Fruit fly (Drosophila melanogaster) whole organism, embryonic: ENCODE results near the gene CG10348.

Experiments used
- Aef1 ChIP-seq: fragments of 200-800 bp; sonication (Bioruptor generic); IDR thresholded peaks from 3 replicates; pipeline ENCODE4 v1.3.6; 2022; ENCODE audit warnings: missing biosample characterization, missing genetic modification characterization
- Atf6 ChIP-seq: fragments of 200-800 bp; sonication (Bioruptor generic); IDR thresholded peaks from 2 replicates; pipeline ENCODE4 v1.3.6; 2022; ENCODE audit warnings: missing biosample characterization, missing genetic modification characterization
- BEAF-32 ChIP-seq: fragments of 200-800 bp; sonication (Bioruptor generic); optimal IDR thresholded peaks from 3 replicates; lab custom pipeline; 2017; ENCODE audit warnings: missing biosample characterization, missing genetic modification characterization, mild to moderate bottlenecking, moderate library complexity, missing genetic modification reagents
- BtbVII ChIP-seq: fragments of 200-800 bp; sonication (Bioruptor generic); optimal IDR thresholded peaks from 3 replicates; lab custom pipeline; 2017; ENCODE audit warnings: missing biosample characterization, mild to moderate bottlenecking, missing genetic modification characterization
- CG10565 ChIP-seq: fragments of 200-800 bp; sonication (Bioruptor generic); optimal IDR thresholded peaks from 3 replicates; lab custom pipeline; 2016; ENCODE audit warnings: missing biosample characterization, mild to moderate bottlenecking, missing genetic modification characterization
- CG11456 ChIP-seq: fragments of 200-800 bp; sonication (Bioruptor generic); IDR thresholded peaks from 3 replicates; pipeline ENCODE4 v1.3.6; 2022; ENCODE audit warnings: missing biosample characterization, missing genetic modification characterization
- CG11504 ChIP-seq: fragments of 200-800 bp; sonication (Bioruptor generic); optimal IDR thresholded peaks from 3 replicates; lab custom pipeline; 2019; ENCODE audit warnings: missing biosample characterization, mild to moderate bottlenecking, missing genetic modification characterization, moderate library complexity
- CG13287 ChIP-seq: fragments of 200-800 bp; sonication (Bioruptor generic); IDR thresholded peaks from 2 replicates; pipeline ENCODE4 v1.3.6; 2022; ENCODE audit warnings: missing biosample characterization, missing genetic modification characterization; ENCODE audit not compliant: partially characterized antibody
- CG14050 ChIP-seq: fragments of 200-800 bp; sonication (Bioruptor generic); IDR thresholded peaks from 3 replicates; pipeline ENCODE4 v1.3.6; 2022; ENCODE audit warnings: missing biosample characterization, missing genetic modification characterization
- CG14710 ChIP-seq: fragments of 200-800 bp; sonication (Bioruptor generic); optimal IDR thresholded peaks from 3 replicates; lab custom pipeline; 2019; ENCODE audit warnings: missing biosample characterization, mild to moderate bottlenecking, missing genetic modification characterization, moderate library complexity
- CG15269 ChIP-seq: fragments of 200-800 bp; sonication (Bioruptor generic); optimal IDR thresholded peaks from 2 replicates; lab custom pipeline; 2018; ENCODE audit warnings: missing biosample characterization, mild to moderate bottlenecking, missing genetic modification characterization, moderate library complexity
- CG16863 ChIP-seq: fragments of 200-800 bp; sonication (Bioruptor generic); optimal IDR thresholded peaks from 3 replicates; lab custom pipeline; 2016; ENCODE audit warnings: missing biosample characterization, missing genetic modification characterization
- CG18764 ChIP-seq: fragments of 200-800 bp; sonication (Bioruptor generic); optimal IDR thresholded peaks from 3 replicates; lab custom pipeline; 2016; ENCODE audit warnings: missing biosample characterization, missing genetic modification characterization
- CG4282 ChIP-seq: fragments of 200-800 bp; sonication (Bioruptor generic); optimal IDR thresholded peaks from 2 replicates; lab custom pipeline; 2016; ENCODE audit warnings: missing biosample characterization, missing genetic modification characterization
- CG43689 ChIP-seq: fragments of 200-800 bp; sonication (Bioruptor generic); IDR thresholded peaks from 2 replicates; pipeline ENCODE4 v1.3.6; 2022; ENCODE audit warnings: missing biosample characterization, missing genetic modification characterization
- CG5953 ChIP-seq: fragments of 200-800 bp; sonication (Bioruptor generic); IDR thresholded peaks from 2 replicates; pipeline ENCODE4 v1.3.6; 2022; ENCODE audit warnings: missing biosample characterization, missing genetic modification characterization
- CG6654 ChIP-seq: fragments of 200-800 bp; sonication (Bioruptor generic); optimal IDR thresholded peaks from 2 replicates; lab custom pipeline; 2017; ENCODE audit warnings: missing biosample characterization, mild to moderate bottlenecking, missing genetic modification characterization
- CG6689 ChIP-seq: fragments of 200-800 bp; sonication (Bioruptor generic); IDR thresholded peaks from 2 replicates; pipeline ENCODE4 v1.3.6; 2022; ENCODE audit warnings: missing biosample characterization, missing genetic modification characterization
- CG6854 ChIP-seq: fragments of 200-800 bp; sonication (Bioruptor generic); optimal IDR thresholded peaks from 3 replicates; lab custom pipeline; 2017; ENCODE audit warnings: missing biosample characterization, mild to moderate bottlenecking, missing genetic modification characterization
- CG8089 ChIP-seq: fragments of 200-800 bp; sonication (Bioruptor generic); optimal IDR thresholded peaks from 3 replicates; lab custom pipeline; 2016; ENCODE audit warnings: missing biosample characterization, missing genetic modification characterization
- CG8944 ChIP-seq: fragments of 200-800 bp; sonication (Bioruptor generic); optimal IDR thresholded peaks from 3 replicates; lab custom pipeline; 2016; ENCODE audit warnings: missing biosample characterization, missing genetic modification characterization
- CG9215 ChIP-seq: fragments of 200-800 bp; sonication (Bioruptor generic); IDR thresholded peaks from 2 replicates; pipeline ENCODE4 v1.3.6; 2022; ENCODE audit warnings: missing biosample characterization, missing genetic modification characterization
- CG9609 ChIP-seq: fragments of 200-800 bp; sonication (Bioruptor generic); optimal IDR thresholded peaks from 3 replicates; lab custom pipeline; 2016; ENCODE audit warnings: missing biosample characterization, missing genetic modification characterization
- CkIIα-i1 ChIP-seq: fragments of 200-800 bp; sonication (Bioruptor generic); IDR thresholded peaks from 2 replicates; pipeline ENCODE4 v1.3.6; 2022; ENCODE audit warnings: missing biosample characterization, missing genetic modification characterization
- E2f1 ChIP-seq: fragments of 200-800 bp; sonication (Bioruptor generic); IDR thresholded peaks from 2 replicates; pipeline ENCODE4 v1.3.6; 2022; ENCODE audit warnings: missing biosample characterization, missing genetic modification characterization
- Elba2 ChIP-seq: fragments of 200-800 bp; sonication (Bioruptor generic); optimal IDR thresholded peaks from 3 replicates; lab custom pipeline; 2016; ENCODE audit warnings: missing biosample characterization, missing genetic modification characterization
- Ets65A ChIP-seq: fragments of 200-800 bp; sonication (Bioruptor generic); peaks from one replicate; lab custom pipeline; 2016; ENCODE audit warnings: missing biosample characterization, missing genetic modification characterization
- Fer3 ChIP-seq: fragments of 200-800 bp; sonication (Bioruptor generic); optimal IDR thresholded peaks from 2 replicates; lab custom pipeline; 2018; ENCODE audit warnings: missing biosample characterization, mild to moderate bottlenecking, missing genetic modification characterization, moderate library complexity
- Hey ChIP-seq: fragments of 200-800 bp; sonication (Bioruptor generic); optimal IDR thresholded peaks from 3 replicates; lab custom pipeline; 2018; ENCODE audit warnings: missing biosample characterization, mild to moderate bottlenecking, missing genetic modification characterization
- HmgZ ChIP-seq: fragments of 200-800 bp; sonication (Bioruptor generic); optimal IDR thresholded peaks from 2 replicates; lab custom pipeline; 2018; ENCODE audit warnings: missing biosample characterization, mild to moderate bottlenecking, missing genetic modification characterization
- MTF-1 ChIP-seq: fragments of 200-800 bp; sonication (Bioruptor generic); optimal IDR thresholded peaks from 2 replicates; lab custom pipeline; 2018; ENCODE audit warnings: missing biosample characterization, mild to moderate bottlenecking, missing genetic modification characterization, borderline replicate concordance
- Nf-YB ChIP-seq: fragments of 200-800 bp; sonication (Bioruptor generic); optimal IDR thresholded peaks from 3 replicates; lab custom pipeline; 2019; ENCODE audit warnings: missing biosample characterization, mild to moderate bottlenecking, missing genetic modification characterization, moderate library complexity
- Oaz ChIP-seq: fragments of 200-800 bp; sonication (Bioruptor generic); IDR thresholded peaks from 2 replicates; pipeline ENCODE4 v1.3.6; 2022; ENCODE audit warnings: missing biosample characterization, missing genetic modification characterization
- bowl ChIP-seq: fragments of 200-800 bp; sonication (Bioruptor generic); IDR thresholded peaks from 2 replicates; pipeline ENCODE4 v1.3.6; 2022; ENCODE audit warnings: missing biosample characterization, missing genetic modification characterization
- crp ChIP-seq, 2 experiments: fragments of 200-800 bp; sonication (Bioruptor generic); optimal IDR thresholded peaks; 2 replicates in 1 of 2; 3 replicates in 1 of 2; lab custom pipeline; 2017; ENCODE audit warnings: missing biosample characterization in 2 of 2, missing genetic modification characterization in 2 of 2, mild to moderate bottlenecking in 1 of 2, moderate library complexity in 1 of 2
- danr ChIP-seq: fragments of 200-800 bp; sonication (Bioruptor generic); IDR thresholded peaks from 2 replicates; pipeline ENCODE4 v1.3.6; 2022; ENCODE audit warnings: missing biosample characterization, missing genetic modification characterization
- disco-r ChIP-seq: fragments of 200-800 bp; sonication (Bioruptor generic); optimal IDR thresholded peaks from 2 replicates; lab custom pipeline; 2016; ENCODE audit warnings: missing biosample characterization, missing genetic modification characterization
- dmrt11E ChIP-seq: fragments of 200-800 bp; sonication (Bioruptor generic); optimal IDR thresholded peaks from 3 replicates; lab custom pipeline; 2018; ENCODE audit warnings: missing biosample characterization, mild to moderate bottlenecking, missing genetic modification characterization, moderate library complexity
- gro ChIP-seq: fragments of 200-800 bp; sonication (Bioruptor generic); optimal IDR thresholded peaks from 2 replicates; lab custom pipeline; 2016; ENCODE audit warnings: missing biosample characterization, missing genetic modification characterization
- lbe ChIP-seq: fragments of 200-800 bp; sonication (Bioruptor generic); optimal IDR thresholded peaks from 2 replicates; lab custom pipeline; 2016; ENCODE audit warnings: missing biosample characterization, mild to moderate bottlenecking, missing genetic modification characterization
- luna ChIP-seq: fragments of 200-800 bp; sonication (Bioruptor generic); optimal IDR thresholded peaks from 2 replicates; lab custom pipeline; 2016; ENCODE audit warnings: missing biosample characterization, missing genetic modification characterization
- nmo ChIP-seq: fragments of 200-800 bp; sonication (Bioruptor generic); optimal IDR thresholded peaks from 2 replicates; lab custom pipeline; 2018; ENCODE audit warnings: missing biosample characterization, mild to moderate bottlenecking, missing genetic modification characterization, moderate library complexity
- pnt ChIP-seq: fragments of 200-800 bp; sonication (Bioruptor generic); optimal IDR thresholded peaks from 3 replicates; lab custom pipeline; 2016; ENCODE audit warnings: missing biosample characterization, missing genetic modification characterization
- rib ChIP-seq: fragments of 200-800 bp; sonication (Bioruptor generic); IDR thresholded peaks from 2 replicates; pipeline ENCODE4 v1.3.6; 2022; ENCODE audit warnings: missing biosample characterization, missing genetic modification characterization
- row ChIP-seq: fragments of 200-800 bp; sonication (Bioruptor generic); IDR thresholded peaks from 3 replicates; pipeline ENCODE4 v1.3.6; 2022; ENCODE audit warnings: missing biosample characterization, missing genetic modification characterization
- sim ChIP-seq: fragments of 200-800 bp; sonication (Bioruptor generic); IDR thresholded peaks from 2 replicates; pipeline ENCODE4 v1.3.6; 2022; ENCODE audit warnings: missing biosample characterization, missing genetic modification characterization
- ssp ChIP-seq: fragments of 200-800 bp; sonication (Bioruptor generic); IDR thresholded peaks from 2 replicates; pipeline ENCODE4 v1.3.6; 2022; ENCODE audit warnings: missing biosample characterization, missing genetic modification characterization
- tx ChIP-seq: fragments of 200-800 bp; sonication (Bioruptor generic); optimal IDR thresholded peaks from 2 replicates; lab custom pipeline; 2016; ENCODE audit warnings: missing biosample characterization, missing genetic modification characterization
- vfl ChIP-seq: fragments of 200-800 bp; sonication (Bioruptor generic); optimal IDR thresholded peaks from 2 replicates; lab custom pipeline; 2016; ENCODE audit warnings: missing biosample characterization, missing genetic modification characterization

Gene CG10348

dm6 chr2L:18702721-18703488 is 29.4 kb downstream of the CG10348 start, which contains the start of the genes CG10376 and CG10343 (continued):
- peak; percentile 98 for TF ChIP-seq nmo (GFP tag; lab: Kevin White, UChicago)
- peak; percentile 76 for TF ChIP-seq E2f1 (GFP tag; lab: Robert Waterston, UW)
- peak; percentile 16 for TF ChIP-seq lbe (GFP tag; lab: Kevin White, UChicago)
- TF ChIP-seq HmgZ (tag; lab: Kevin White, UChicago): peak; percentile 81
- TF ChIP-seq CG11456 (GFP tag; lab: Robert Waterston, UW): peak; percentile 76; the same call in 2 of the 3 replicates
- no peak for TF ChIP-seq CG4282 (GFP tag; lab: Kevin White, UChicago)
- TF ChIP-seq MTF-1 (GFP tag; lab: Kevin White, UChicago): no peak
- TF ChIP-seq vfl: peak; percentile 70
- peak; percentile 76 for TF ChIP-seq Oaz
- TF ChIP-seq CG14050 (GFP tag; lab: Robert Waterston, UW): peak; percentile 66
- TF ChIP-seq sim (GFP tag; lab: Robert Waterston, UW): 0 out of 2 replicates have a peak, but pooled peaks have one; percentile 41
- TF ChIP-seq ssp (GFP tag; lab: Robert Waterston, UW): peak; percentile 99
- TF ChIP-seq CG8089: no peak
- TF ChIP-seq CG43689 (GFP tag; lab: Robert Waterston, UW): peak; percentile 54; the same call in 1 of the 2 replicates
- TF ChIP-seq CG6689 (GFP tag; lab: Robert Waterston, UW): peak; percentile 89
- TF ChIP-seq BtbVII (GFP tag; lab: Kevin White, UChicago): peak; percentile 68
- no peak for TF ChIP-seq disco-r (GFP tag; lab: Kevin White, UChicago)
- TF ChIP-seq Aef1: peak; percentile 78
- no peak for TF ChIP-seq CG10565 (GFP tag; lab: Kevin White, UChicago)
- TF ChIP-seq CG14710 (tag; lab: Kevin White, UChicago): peak; percentile 96
- TF ChIP-seq danr: peak; percentile 26; the same call in 1 of the 2 replicates
- peak; percentile 30 for TF ChIP-seq CG16863 (GFP tag; lab: Kevin White, UChicago)
- TF ChIP-seq Atf6 (GFP tag; lab: Robert Waterston, UW): peak; percentile 80
- TF ChIP-seq crp (GFP tag; optimal IDR thresholded peaks at IDR 0.05; lab: Kevin White, UChicago): peak; percentile 83 to 96
- peak; percentile 18 for TF ChIP-seq Hey
- peak; percentile 87 for TF ChIP-seq Fer3 (tag; lab: Kevin White, UChicago)
- peak; percentile 51 for TF ChIP-seq CG6654 (GFP tag; lab: Kevin White, UChicago)
- TF ChIP-seq luna: no peak
- peak; percentile 97 for TF ChIP-seq row (GFP tag; lab: Robert Waterston, UW)
- TF ChIP-seq gro (GFP tag; lab: Kevin White, UChicago): no peak
- TF ChIP-seq CG6854 (GFP tag; lab: Kevin White, UChicago): no peak
- TF ChIP-seq CG11504 (tag; lab: Kevin White, UChicago): peak; percentile 91
- TF ChIP-seq CG15269: peak; percentile 92
- peak; percentile 74 for TF ChIP-seq Nf-YB (GFP tag; lab: Kevin White, UChicago)
- TF ChIP-seq bowl (GFP tag; lab: Robert Waterston, UW): peak; percentile 59; the same call in 1 of the 2 replicates
- TF ChIP-seq pnt (GFP tag; lab: Kevin White, UChicago): peak; percentile 60
- TF ChIP-seq CG18764 (GFP tag; lab: Kevin White, UChicago): peak; percentile 76
- peak; percentile 74 for TF ChIP-seq CG9609 (GFP tag; lab: Kevin White, UChicago)
- TF ChIP-seq tx: peak; percentile 27
- TF ChIP-seq rib (GFP tag; lab: Robert Waterston, UW): peak; percentile 72; the same call in 1 of the 2 replicates
- TF ChIP-seq BEAF-32 (GFP tag; lab: Kevin White, UChicago): peak; percentile 49
- TF ChIP-seq CG9215 (GFP tag; lab: Robert Waterston, UW): peak; percentile 90
- peak; percentile 98 for TF ChIP-seq Ets65A
- TF ChIP-seq CG13287 (GFP tag; lab: Robert Waterston, UW): no peak; the same call in 1 of the 2 replicates
- peak; percentile 43 for TF ChIP-seq Elba2 (GFP tag; lab: Kevin White, UChicago)
- TF ChIP-seq dmrt11E: peak; percentile 94
- TF ChIP-seq CkIIα-i1 (GFP tag; lab: Robert Waterston, UW): no peak
- TF ChIP-seq CG5953 (GFP tag; lab: Robert Waterston, UW): no peak; the same call in 1 of the 2 replicates
- peak; percentile 49 for TF ChIP-seq CG8944 (GFP tag; lab: Kevin White, UChicago)
